Fruit fly (Drosophila melanogaster) whole organism, adult: ENCODE data around the gene CHMP2B.

Experiments used
- CG11617 ChIP-seq: fragments of 200-800 bp; sonication (Bioruptor generic); optimal IDR thresholded peaks from 2 replicates; lab custom pipeline; 2017; ENCODE audit warnings: mild to moderate bottlenecking, missing biosample characterization, missing genetic modification reagents, missing genetic modification characterization
- CG5204 ChIP-seq: fragments of 200-800 bp; sonication (Bioruptor generic); optimal IDR thresholded peaks from 2 replicates; lab custom pipeline; 2016; ENCODE audit warnings: missing biosample characterization, missing genetic modification characterization
- CG7045 ChIP-seq: fragments of 200-800 bp; sonication (Bioruptor generic); optimal IDR thresholded peaks from 2 replicates; lab custom pipeline; 2017; ENCODE audit warnings: missing biosample characterization, mild to moderate bottlenecking, missing genetic modification characterization
- CG7101 ChIP-seq: fragments of 200-800 bp; sonication (Bioruptor generic); optimal IDR thresholded peaks from 2 replicates; lab custom pipeline; 2018; ENCODE audit warnings: missing biosample characterization, mild to moderate bottlenecking, missing genetic modification characterization, moderate library complexity
- Clk ChIP-seq: fragments of 200-800 bp; sonication (Bioruptor generic); optimal IDR thresholded peaks from 2 replicates; lab custom pipeline; 2017; ENCODE audit warnings: missing biosample characterization, missing genetic modification characterization
- Crg-1 ChIP-seq: fragments of 200-800 bp; sonication (Bioruptor generic); optimal IDR thresholded peaks from 2 replicates; lab custom pipeline; 2016; ENCODE audit warnings: missing biosample characterization, missing genetic modification characterization
- Hr96 ChIP-seq: fragments of 200-800 bp; sonication (Bioruptor generic); optimal IDR thresholded peaks from 2 replicates; lab custom pipeline; 2016; ENCODE audit warnings: missing biosample characterization, missing genetic modification characterization
- bab1 ChIP-seq: fragments of 200-800 bp; sonication (Bioruptor generic); optimal IDR thresholded peaks from 3 replicates; lab custom pipeline; 2019; ENCODE audit warnings: missing biosample characterization, mild to moderate bottlenecking, missing genetic modification characterization, moderate library complexity
- cnc ChIP-seq, 2 experiments: fragments of >200 bp; optimal IDR thresholded peaks; 2 replicates each; lab custom pipeline; 2017
- kay ChIP-seq: fragments of 200-800 bp; sonication (Bioruptor generic); peaks from one replicate; lab custom pipeline; 2016; ENCODE audit warnings: missing biosample characterization, missing genetic modification characterization, borderline replicate concordance
- pad ChIP-seq: fragments of 200-800 bp; sonication (Bioruptor generic); optimal IDR thresholded peaks from 3 replicates; lab custom pipeline; 2017; ENCODE audit warnings: missing biosample characterization, missing genetic modification characterization, mild to moderate bottlenecking, moderate library complexity, missing genetic modification reagents
- tj ChIP-seq: fragments of 200-800 bp; sonication (Bioruptor generic); optimal IDR thresholded peaks from 3 replicates; lab custom pipeline; 2017; ENCODE audit warnings: missing biosample characterization, mild to moderate bottlenecking, missing genetic modification characterization, moderate library complexity

- TF ChIP-seq pad (GFP tag; lab: Kevin White, UChicago), result peak; percentile 6
- no peak for TF ChIP-seq Hr96 (GFP tag; lab: Kevin White, UChicago)
- TF ChIP-seq bab1 (GFP tag; lab: Kevin White, UChicago), result peak; percentile 46
- TF ChIP-seq CG7101, result peak; percentile 39
- TF ChIP-seq tj, result peak; percentile 81
- no peak for TF ChIP-seq cnc (optimal IDR thresholded peaks at IDR 0.05; lab: Kevin White, UChicago)
- no peak for TF ChIP-seq kay (GFP tag; lab: Kevin White, UChicago)
- no peak for TF ChIP-seq Clk (GFP tag; lab: Kevin White, UChicago)
- TF ChIP-seq Crg-1 (GFP tag; lab: Kevin White, UChicago), result peak; percentile 48
- no peak for TF ChIP-seq CG7045 (GFP tag; lab: Kevin White, UChicago)
- no peak for TF ChIP-seq CG5204 (GFP tag; lab: Kevin White, UChicago)
- TF ChIP-seq CG11617 (GFP tag; lab: Kevin White, UChicago), result peak; percentile 38
These were observed 13.0 kb downstream of the CHMP2B start, which contains the start of the genes Gen and Srp54k for dm6 chr3L:5152354-5152806.
